Worm (Caenorhabditis elegans): ENCODE data around the gene C36A4.11.

Gene C36A4.11

ce11 chrIII:3862918-3863385 is 22.6 kb downstream of the C36A4.11 start, which contains the start of gene brc-1 (continued):
- TF ChIP-seq mdl-1 (tag; optimal IDR thresholded peaks at IDR 0.05) (peak in 1 of 2 experiments; percentile 60), nhr-84 (tag; optimal IDR thresholded peaks at IDR 0.05) (no peak), snpc-4 (tag; optimal IDR thresholded peaks at IDR 0.05) (peak; percentile 66), ceh-90 (tag; optimal IDR thresholded peaks at IDR 0.05) (no peak), unc-62 (GFP tag; optimal IDR thresholded peaks at IDR 0.05) (no peak), unc-86 (tag; optimal IDR thresholded peaks at IDR 0.05) (peak; percentile 86), mef-2 (tag; optimal IDR thresholded peaks at IDR 0.05) (peak; percentile 50), egl-13 (tag; optimal IDR thresholded peaks at IDR 0.05) (peak; percentile 85), elt-3 (tag; optimal IDR thresholded peaks at IDR 0.05) (peak in 3 of 6 experiments; percentile 3 to 74 (median 64)), nhr-20 (tag; optimal IDR thresholded peaks at IDR 0.05) (peak; percentile 87), ets-5 (GFP tag; IDR thresholded peaks at IDR 0.05) (no peak), zip-4 (GFP tag; optimal IDR thresholded peaks at IDR 0.05) (peak; percentile 59), blmp-1 (tag; optimal IDR thresholded peaks at IDR 0.05) (peak; percentile 72), Y116A8C.19 (tag; optimal IDR thresholded peaks at IDR 0.05; ENCODE audit: borderline replicate concordance) (no peak), ztf-11 (tag; optimal IDR thresholded peaks at IDR 0.05) (peak in 1 of 2 experiments; percentile 36), egl-27 (tag; optimal IDR thresholded peaks at IDR 0.05) (no peak), sup-37 (GFP tag; optimal IDR thresholded peaks at IDR 0.05) (peak; percentile 54), nhr-71 (tag; optimal IDR thresholded peaks at IDR 0.05) (peak; percentile 94), nhr-11 (tag; optimal IDR thresholded peaks at IDR 0.05) (peak; percentile 53), mep-1 (tag; optimal IDR thresholded peaks at IDR 0.05) (peak; percentile 78), lin-15B (tag; optimal IDR thresholded peaks at IDR 0.05) (peak; percentile 88), unc-30 (tag; optimal IDR thresholded peaks at IDR 0.05) (no peak), lin-14 (GFP tag; optimal IDR thresholded peaks at IDR 0.05) (peak; percentile 97), aha-1 (tag; optimal IDR thresholded peaks at IDR 0.05) (no peak), nhr-237 (tag; optimal IDR thresholded peaks at IDR 0.05) (peak; percentile 74), ceh-8 (GFP tag; optimal IDR thresholded peaks at IDR 0.05) (peak; percentile 85), C34B4.2 (tag; optimal IDR thresholded peaks at IDR 0.05) (no peak), tbx-2 (tag; optimal IDR thresholded peaks at IDR 0.05) (peak; percentile 83), lin-35 (GFP tag; optimal IDR thresholded peaks at IDR 0.05) (peak; percentile 96 to 97), irx-1 (tag; optimal IDR thresholded peaks at IDR 0.05) (peak; percentile 80), lin-13 (GFP tag; optimal IDR thresholded peaks at IDR 0.05) (peak; percentile 83), fkh-10 (GFP tag; optimal IDR thresholded peaks at IDR 0.05) (peak; percentile 87), fkh-4 (tag; optimal IDR thresholded peaks at IDR 0.05; ENCODE audit: borderline replicate concordance) (peak; percentile 2), lir-3 (tag; optimal IDR thresholded peaks at IDR 0.05; ENCODE audit: poor library complexity) (peak; percentile 78), lsy-2 (tag; optimal IDR thresholded peaks at IDR 0.05) (peak; percentile 93 to 96), grh-1 (GFP tag; IDR thresholded peaks at IDR 0.05) (peak; percentile 51), ama-1 (optimal IDR thresholded peaks at IDR 0.05) (peak; percentile 71), xbp-1 (tag; optimal IDR thresholded peaks at IDR 0.05) (peak; percentile 81), zag-1 (tag; optimal IDR thresholded peaks at IDR 0.05) (no peak), ceh-82 (tag; optimal IDR thresholded peaks at IDR 0.05) (peak; percentile 75 to 96 (median 75)), F16B12.6 (tag; optimal IDR thresholded peaks at IDR 0.05) (peak; percentile 74), unc-98 (GFP tag; IDR thresholded peaks at IDR 0.05) (peak; percentile 57; the same call in 1 of the 2 replicates), ceh-63 (GFP tag; optimal IDR thresholded peaks at IDR 0.05) (no peak), lin-39 (tag; optimal IDR thresholded peaks at IDR 0.05) (peak; percentile 33), alr-1 (tag; optimal IDR thresholded peaks at IDR 0.05; ENCODE audit: borderline replicate concordance) (no peak), nhr-85 (tag) (peak; percentile 81), rnt-1 (tag; optimal IDR thresholded peaks at IDR 0.05) (peak; percentile 88), nhr-76 (tag; optimal IDR thresholded peaks at IDR 0.05) (no peak), aly-2 (tag; optimal IDR thresholded peaks at IDR 0.05) (peak; percentile 35), nhr-47 (tag; optimal IDR thresholded peaks at IDR 0.05) (peak; percentile 91), mab-9 (GFP tag; IDR thresholded peaks at IDR 0.05) (peak; percentile 78), unc-130 (tag; optimal IDR thresholded peaks at IDR 0.05) (peak; percentile 71), pax-3 (tag; optimal IDR thresholded peaks at IDR 0.05) (peak; percentile 84)

All from whole organism, L1 larva.